Fruit fly (Drosophila melanogaster) whole organism, embryonic: ENCODE measurements around the gene CG10011.
A peak's percentile ranks its signal among the peaks of the same experiment; 100 is the strongest.

ENCODE experiments used
- Ada2b ChIP-seq: fragments of 200-800 bp; sonication (Bioruptor generic); IDR thresholded peaks from 2 replicates; pipeline ENCODE4 v1.3.6; 2022; ENCODE audit warnings: missing biosample characterization, missing genetic modification characterization
- Atf-2 ChIP-seq: fragments of 200-800 bp; sonication (Bioruptor generic); optimal IDR thresholded peaks from 2 replicates; lab custom pipeline; 2016; ENCODE audit warnings: missing biosample characterization, missing genetic modification characterization
- CG10462 ChIP-seq: fragments of 200-800 bp; sonication (Bioruptor generic); optimal IDR thresholded peaks from 2 replicates; lab custom pipeline; 2016; ENCODE audit warnings: missing biosample characterization, missing genetic modification characterization
- CG10959 ChIP-seq: fragments of 200-800 bp; sonication (Bioruptor generic); IDR thresholded peaks from 2 replicates; pipeline ENCODE4 v1.3.6; 2022; ENCODE audit warnings: missing biosample characterization, missing genetic modification characterization
- CG11723 ChIP-seq: fragments of 200-800 bp; sonication (Bioruptor generic); optimal IDR thresholded peaks from 2 replicates; lab custom pipeline; 2017; ENCODE audit warnings: missing biosample characterization, mild to moderate bottlenecking, missing genetic modification characterization
- CG12659 ChIP-seq: fragments of 200-800 bp; sonication (Bioruptor generic); optimal IDR thresholded peaks from 3 replicates; lab custom pipeline; 2017; ENCODE audit warnings: mild to moderate bottlenecking, missing biosample characterization, missing genetic modification reagents, missing genetic modification characterization
- CG13424 ChIP-seq: fragments of 200-800 bp; sonication (Bioruptor generic); optimal IDR thresholded peaks from 2 replicates; lab custom pipeline; 2019; ENCODE audit warnings: missing biosample characterization, mild to moderate bottlenecking, missing genetic modification characterization, moderate library complexity
- CG14710 ChIP-seq: fragments of 200-800 bp; sonication (Bioruptor generic); optimal IDR thresholded peaks from 3 replicates; lab custom pipeline; 2019; ENCODE audit warnings: missing biosample characterization, mild to moderate bottlenecking, missing genetic modification characterization, moderate library complexity
- CG17385 ChIP-seq: fragments of 200-800 bp; sonication (Bioruptor generic); optimal IDR thresholded peaks from 3 replicates; lab custom pipeline; 2018; ENCODE audit warnings: missing biosample characterization, mild to moderate bottlenecking, missing genetic modification characterization
- CG1832 ChIP-seq: fragments of 200-800 bp; sonication (Bioruptor generic); optimal IDR thresholded peaks from 2 replicates; lab custom pipeline; 2017; ENCODE audit warnings: missing biosample characterization, mild to moderate bottlenecking, missing genetic modification characterization, inconsistent platforms
- CG2116 ChIP-seq: fragments of 200-800 bp; sonication (Bioruptor generic); optimal IDR thresholded peaks from 3 replicates; lab custom pipeline; 2018; ENCODE audit warnings: missing biosample characterization, mild to moderate bottlenecking, missing genetic modification characterization
- CG31441 ChIP-seq: fragments of 200-800 bp; sonication (Bioruptor generic); IDR thresholded peaks from 2 replicates; pipeline ENCODE4 v1.3.6; 2022; ENCODE audit warnings: missing biosample characterization, missing genetic modification characterization
- CG34224 ChIP-seq: fragments of 200-800 bp; sonication (Bioruptor generic); IDR thresholded peaks from 3 replicates; pipeline ENCODE4 v1.3.6; 2022; ENCODE audit warnings: missing biosample characterization, missing genetic modification characterization; ENCODE audit not compliant: partially characterized antibody
- CG3838 ChIP-seq: fragments of 200-800 bp; sonication (Bioruptor generic); optimal IDR thresholded peaks from 3 replicates; lab custom pipeline; 2016; ENCODE audit warnings: missing biosample characterization, missing genetic modification characterization
- CG7271 ChIP-seq: fragments of 200-800 bp; sonication (Bioruptor generic); optimal IDR thresholded peaks from 2 replicates; lab custom pipeline; 2018; ENCODE audit warnings: missing biosample characterization, mild to moderate bottlenecking, missing genetic modification characterization, moderate library complexity
- CG8089 ChIP-seq: fragments of 200-800 bp; sonication (Bioruptor generic); optimal IDR thresholded peaks from 3 replicates; lab custom pipeline; 2016; ENCODE audit warnings: missing biosample characterization, missing genetic modification characterization
- CG8290 ChIP-seq, 3 experiments: fragments of 200-800 bp; sonication (Bioruptor generic); optimal IDR thresholded peaks; 2 replicates each; lab custom pipeline; 2016 to 2019; ENCODE audit warnings: missing biosample characterization in 3 of 3, missing genetic modification characterization in 3 of 3, mild to moderate bottlenecking in 2 of 3, moderate library complexity in 1 of 3
- CG9437 ChIP-seq: fragments of 200-800 bp; sonication (Bioruptor generic); optimal IDR thresholded peaks from 2 replicates; lab custom pipeline; 2018; ENCODE audit warnings: missing biosample characterization, mild to moderate bottlenecking, missing genetic modification characterization
- CG9609 ChIP-seq: fragments of 200-800 bp; sonication (Bioruptor generic); optimal IDR thresholded peaks from 3 replicates; lab custom pipeline; 2016; ENCODE audit warnings: missing biosample characterization, missing genetic modification characterization
- CHES-1-like ChIP-seq: fragments of 200-800 bp; sonication (Bioruptor generic); optimal IDR thresholded peaks from 2 replicates; lab custom pipeline; 2016; ENCODE audit warnings: missing biosample characterization, missing genetic modification characterization
- D ChIP-seq, 2 experiments: fragments of 200-800 bp in 1 of 2; fragments of >200 bp in 1 of 2; sonication (Bioruptor generic) in 1 of 2; optimal IDR thresholded peaks; 2 replicates in 1 of 2; 3 replicates in 1 of 2; lab custom pipeline; 2017; ENCODE audit warnings: mild to moderate bottlenecking in 1 of 2, missing biosample characterization in 1 of 2, missing genetic modification characterization in 1 of 2, missing genetic modification reagents in 1 of 2
- Doc3 ChIP-seq: fragments of 200-800 bp; sonication (Bioruptor generic); IDR thresholded peaks from 3 replicates; pipeline ENCODE4 v1.3.6; 2022; ENCODE audit warnings: missing biosample characterization, missing genetic modification characterization; ENCODE audit not compliant: partially characterized antibody
- ERR ChIP-seq: fragments of 200-800 bp; sonication (Bioruptor generic); optimal IDR thresholded peaks from 2 replicates; lab custom pipeline; 2016; ENCODE audit warnings: missing biosample characterization, missing genetic modification characterization
- Fer2 ChIP-seq: fragments of 200-800 bp; sonication (Bioruptor generic); optimal IDR thresholded peaks from 2 replicates; lab custom pipeline; 2018; ENCODE audit warnings: missing biosample characterization, mild to moderate bottlenecking, missing genetic modification characterization, moderate library complexity
- Hr3 ChIP-seq: fragments of 200-800 bp; sonication (Bioruptor generic); optimal IDR thresholded peaks from 3 replicates; lab custom pipeline; 2016; ENCODE audit warnings: missing biosample characterization, missing genetic modification characterization
- Kr ChIP-seq: fragments of 200-800 bp; sonication (Bioruptor generic); optimal IDR thresholded peaks from 2 replicates; lab custom pipeline; 2017; ENCODE audit warnings: missing biosample characterization, mild to moderate bottlenecking, missing genetic modification characterization
- MBD-R2 ChIP-seq: fragments of 200-800 bp; sonication (Bioruptor generic); IDR thresholded peaks from 2 replicates; pipeline ENCODE4 v1.3.6; 2022; ENCODE audit warnings: missing biosample characterization, missing genetic modification characterization
- Max ChIP-seq: fragments of 200-800 bp; sonication (Bioruptor generic); optimal IDR thresholded peaks from 2 replicates; lab custom pipeline; 2016; ENCODE audit warnings: missing biosample characterization, mild to moderate bottlenecking, missing genetic modification characterization
- Mrtf ChIP-seq: fragments of 200-800 bp; sonication (Bioruptor generic); IDR thresholded peaks from 3 replicates; pipeline ENCODE4 v1.3.6; 2022; ENCODE audit warnings: missing biosample characterization, missing genetic modification characterization
- NFAT ChIP-seq: fragments of 200-800 bp; sonication (Bioruptor generic); IDR thresholded peaks from 2 replicates; pipeline ENCODE4 v1.3.6; 2022; ENCODE audit warnings: missing biosample characterization, missing genetic modification characterization
- Trl ChIP-seq, 3 experiments: fragments of >200 bp in 2 of 3; fragments of 200-800 bp in 1 of 3; sonication (Bioruptor generic) in 1 of 3; optimal IDR thresholded peaks; 2 replicates in 1 of 3; 3 replicates in 2 of 3; lab custom pipeline; 2016 to 2017; ENCODE audit warnings: missing biosample characterization in 1 of 3, missing genetic modification characterization in 1 of 3
- ap ChIP-seq: fragments of 200-800 bp; sonication (Bioruptor generic); IDR thresholded peaks from 2 replicates; pipeline ENCODE4 v1.3.6; 2022; ENCODE audit warnings: missing biosample characterization, missing genetic modification characterization
- bab2 ChIP-seq: fragments of 200-800 bp; sonication (Bioruptor generic); optimal IDR thresholded peaks from 2 replicates; lab custom pipeline; 2016; ENCODE audit warnings: missing biosample characterization, missing genetic modification characterization
- bsh ChIP-seq, 2 experiments: fragments of 200-800 bp; sonication (Bioruptor generic); optimal IDR thresholded peaks; 2 replicates each; lab custom pipeline; 2017 to 2018; ENCODE audit warnings: mild to moderate bottlenecking in 2 of 2, missing biosample characterization in 2 of 2, missing genetic modification characterization in 2 of 2, moderate library complexity in 1 of 2
- cad ChIP-seq: fragments of >200 bp; optimal IDR thresholded peaks from 2 replicates; lab custom pipeline; 2017; ENCODE audit warnings: missing biosample characterization, missing genetic modification characterization
- dati ChIP-seq: fragments of 200-800 bp; sonication (Bioruptor generic); IDR thresholded peaks from 2 replicates; pipeline ENCODE4 v1.3.6; 2022; ENCODE audit warnings: missing biosample characterization, missing genetic modification characterization
- ems ChIP-seq: fragments of 200-800 bp; sonication (Bioruptor generic); optimal IDR thresholded peaks from 3 replicates; lab custom pipeline; 2016; ENCODE audit warnings: missing biosample characterization, missing genetic modification characterization
- exex ChIP-seq: fragments of 200-800 bp; sonication (Bioruptor generic); optimal IDR thresholded peaks from 4 replicates; lab custom pipeline; 2018; ENCODE audit warnings: missing biosample characterization, mild to moderate bottlenecking, missing genetic modification characterization, moderate library complexity
- fu2 ChIP-seq: fragments of 200-800 bp; sonication (Bioruptor generic); optimal IDR thresholded peaks from 2 replicates; lab custom pipeline; 2016; ENCODE audit warnings: missing biosample characterization, missing genetic modification characterization
- hb ChIP-seq: fragments of 200-800 bp; sonication (Bioruptor generic); IDR thresholded peaks from 3 replicates; pipeline ENCODE4 v1.3.6; 2022; ENCODE audit warnings: missing biosample characterization, missing genetic modification characterization; ENCODE audit not compliant: partially characterized antibody
- inv ChIP-seq: fragments of 200-800 bp; sonication (Bioruptor generic); IDR thresholded peaks from 2 replicates; pipeline ENCODE4 v1.3.6; 2022; ENCODE audit warnings: missing biosample characterization, missing genetic modification characterization; ENCODE audit not compliant: partially characterized antibody
- sd ChIP-seq: fragments of 200-800 bp; sonication (Bioruptor generic); optimal IDR thresholded peaks from 3 replicates; lab custom pipeline; 2018; ENCODE audit warnings: missing biosample characterization, mild to moderate bottlenecking, missing genetic modification characterization, moderate library complexity
- sima ChIP-seq: fragments of 200-800 bp; sonication (Bioruptor generic); optimal IDR thresholded peaks from 2 replicates; lab custom pipeline; 2016; ENCODE audit warnings: missing biosample characterization, missing genetic modification characterization
- toy ChIP-seq: fragments of 200-800 bp; sonication (Bioruptor generic); IDR thresholded peaks from 2 replicates; pipeline ENCODE4 v1.3.6; 2022; ENCODE audit warnings: missing biosample characterization, missing genetic modification characterization
- trh ChIP-seq: fragments of 200-800 bp; sonication (Bioruptor generic); optimal IDR thresholded peaks from 2 replicates; lab custom pipeline; 2016; ENCODE audit warnings: missing biosample characterization, missing genetic modification characterization
- tx ChIP-seq: fragments of 200-800 bp; sonication (Bioruptor generic); optimal IDR thresholded peaks from 2 replicates; lab custom pipeline; 2016; ENCODE audit warnings: missing biosample characterization, missing genetic modification characterization
- zen2 ChIP-seq: fragments of 200-800 bp; sonication (Bioruptor generic); IDR thresholded peaks from 3 replicates; pipeline ENCODE4 v1.3.6; 2022; ENCODE audit warnings: missing biosample characterization, missing genetic modification characterization; ENCODE audit not compliant: partially characterized antibody
- zf30C ChIP-seq: fragments of 200-800 bp; sonication (Bioruptor generic); optimal IDR thresholded peaks from 3 replicates; lab custom pipeline; 2018; ENCODE audit warnings: missing biosample characterization, mild to moderate bottlenecking, missing genetic modification characterization

Gene CG10011

dm6 chr3R:28586943-28587342 is 48.0 kb downstream of the CG10011 start (continued):
- TF ChIP-seq sd: peak; percentile 14
- TF ChIP-seq, all 482 proteins: peak for 101

- no peak for TF ChIP-seq toy (GFP tag; lab: Robert Waterston, UW)
- no peak for TF ChIP-seq bsh (GFP tag; optimal IDR thresholded peaks at IDR 0.05; lab: Kevin White, UChicago)
- TF ChIP-seq ap (GFP tag; lab: Robert Waterston, UW): no peak
- TF ChIP-seq ems (GFP tag; lab: Kevin White, UChicago): no peak
- no peak for TF ChIP-seq CG2116 (GFP tag; lab: Kevin White, UChicago)
- TF ChIP-seq CG7271 (tag; lab: Kevin White, UChicago): peak; percentile 50
- TF ChIP-seq fu2 (GFP tag; lab: Kevin White, UChicago): no peak
- TF ChIP-seq dati (GFP tag; lab: Robert Waterston, UW): no peak
- TF ChIP-seq Fer2 (tag; lab: Kevin White, UChicago): no peak
- TF ChIP-seq zf30C (GFP tag; lab: Kevin White, UChicago): no peak
- TF ChIP-seq CG14710 (tag; lab: Kevin White, UChicago): no peak
- no peak for TF ChIP-seq CG8089 (GFP tag; lab: Kevin White, UChicago)
- TF ChIP-seq CG9437 (GFP tag; lab: Kevin White, UChicago): no peak
- no peak for TF ChIP-seq hb (GFP tag; lab: Robert Waterston, UW)
- no peak for TF ChIP-seq CG11723 (GFP tag; lab: Kevin White, UChicago)
- peak; percentile 97 for TF ChIP-seq cad (GFP tag; lab: Kevin White, UChicago)
- TF ChIP-seq Mrtf (GFP tag; lab: Robert Waterston, UW): no peak
- TF ChIP-seq D (optimal IDR thresholded peaks at IDR 0.05; lab: Kevin White, UChicago): peak; percentile 81
- no peak for TF ChIP-seq D (GFP tag; optimal IDR thresholded peaks at IDR 0.05; lab: Kevin White, UChicago)
- no peak for TF ChIP-seq exex (tag; lab: Kevin White, UChicago)
- TF ChIP-seq Hr3 (GFP tag; lab: Kevin White, UChicago): no peak
- TF ChIP-seq CG9609: no peak
- no peak for TF ChIP-seq zen2 (GFP tag; lab: Robert Waterston, UW)
- TF ChIP-seq inv (GFP tag; lab: Robert Waterston, UW): no peak
- no peak for TF ChIP-seq Doc3
- no peak for TF ChIP-seq Trl (optimal IDR thresholded peaks at IDR 0.05; lab: Kevin White, UChicago)
- no peak for TF ChIP-seq Trl (GFP tag; optimal IDR thresholded peaks at IDR 0.05; lab: Kevin White, UChicago)
- TF ChIP-seq CG12659 (GFP tag; lab: Kevin White, UChicago): no peak
- no peak for TF ChIP-seq tx (GFP tag; lab: Kevin White, UChicago)
- no peak for TF ChIP-seq NFAT (GFP tag; lab: Robert Waterston, UW)
- no peak for TF ChIP-seq trh
- no peak for TF ChIP-seq MBD-R2
- TF ChIP-seq CG10462: no peak
- TF ChIP-seq CG17385 (GFP tag; lab: Kevin White, UChicago): no peak
- no peak for TF ChIP-seq Max (GFP tag; lab: Kevin White, UChicago)
- no peak for TF ChIP-seq Ada2b (GFP tag; lab: Robert Waterston, UW)
- TF ChIP-seq CG3838 (GFP tag; lab: Kevin White, UChicago): no peak
- TF ChIP-seq CG31441 (GFP tag; lab: Robert Waterston, UW): no peak
- TF ChIP-seq sima: no peak
- no peak for TF ChIP-seq CHES-1-like
- no peak for TF ChIP-seq CG13424 (tag; lab: Kevin White, UChicago)
- no peak for TF ChIP-seq bab2 (GFP tag; lab: Kevin White, UChicago)
- peak; percentile 19 for TF ChIP-seq CG8290 (GFP tag; optimal IDR thresholded peaks at IDR 0.05; lab: Kevin White, UChicago)
- TF ChIP-seq CG8290 (tag; optimal IDR thresholded peaks at IDR 0.05; lab: Kevin White, UChicago): no peak
- no peak for TF ChIP-seq CG1832 (GFP tag; lab: Kevin White, UChicago)
- no peak for TF ChIP-seq Atf-2 (GFP tag; lab: Kevin White, UChicago)
- peak; percentile 56 for TF ChIP-seq Kr
- TF ChIP-seq CG10959 (GFP tag; lab: Robert Waterston, UW): no peak
- TF ChIP-seq ERR: no peak
- no peak for TF ChIP-seq CG34224
Observed at dm6 chr3R:28586224-28586623, 48.7 kb downstream of the CG10011 start.
